Worm (Caenorhabditis elegans) whole organism, young adult: ENCODE results near the gene T21E8.7.

Experiments
- F33H1.4 ChIP-seq: fragments of 200-800 bp; sonication (Bioruptor generic); IDR thresholded peaks from 2 replicates; pipeline ENCODE4 v1.3.6; 2022; ENCODE audit warnings: missing genetic modification reagents, missing genetic modification characterization, missing compliant biosample characterization
- F39B2.1 ChIP-seq: fragments of 200-800 bp; sonication (Bioruptor generic); IDR thresholded peaks from 2 replicates; pipeline ENCODE4 v1.3.6; 2022; ENCODE audit warnings: missing genetic modification reagents, missing genetic modification characterization, missing compliant biosample characterization
- F49E8.2 ChIP-seq: sonication (generic microtip); optimal IDR thresholded peaks from 3 replicates; lab custom pipeline; 2017; ENCODE audit warnings: missing genetic modification characterization, mild to moderate bottlenecking, missing compliant biosample characterization, antibody characterized with exemption, moderate library complexity; ENCODE audit not compliant: insufficient read depth
- F57C9.4 ChIP-seq: sonication (generic microtip); optimal IDR thresholded peaks from 2 replicates; lab custom pipeline; 2017; ENCODE audit warnings: mild to moderate bottlenecking, missing genetic modification characterization, missing compliant biosample characterization
- K12H6.12 ChIP-seq: fragments of 200-800 bp; sonication (Bioruptor generic); optimal IDR thresholded peaks from 2 replicates; lab custom pipeline; 2018; ENCODE audit warnings: mild to moderate bottlenecking, missing genetic modification characterization, missing compliant biosample characterization
- ZK185.1 ChIP-seq: sonication (generic microtip); optimal IDR thresholded peaks from 2 replicates; lab custom pipeline; 2016; ENCODE audit warnings: mild to moderate bottlenecking, missing genetic modification characterization, missing compliant biosample characterization; ENCODE audit not compliant: poor library complexity, severe bottlenecking
- attf-5 ChIP-seq: fragments of 200-800 bp; sonication (Bioruptor generic); optimal IDR thresholded peaks from 2 replicates; lab custom pipeline; 2018; ENCODE audit warnings: mild to moderate bottlenecking, missing genetic modification characterization, missing compliant biosample characterization
- cebp-1 ChIP-seq, 2 experiments: fragments of 200-800 bp in 1 of 2; sonication (Bioruptor generic) in 1 of 2; sonication (generic microtip) in 1 of 2; IDR thresholded peaks in 1 of 2; optimal IDR thresholded peaks in 1 of 2; 2 replicates each; pipeline versions ENCODE4 v1.3.6 to Lab custom; 2017 to 2022; ENCODE audit warnings: missing compliant biosample characterization in 2 of 2, missing genetic modification characterization in 2 of 2, mild to moderate bottlenecking in 1 of 2, missing genetic modification reagents in 1 of 2, moderate library complexity in 1 of 2
- chd-7 ChIP-seq: sonication (generic microtip); optimal IDR thresholded peaks from 2 replicates; lab custom pipeline; 2016; ENCODE audit warnings: mild to moderate bottlenecking, missing genetic modification characterization, moderate library complexity, missing compliant biosample characterization
- dox-1 ChIP-seq: fragments of 200-800 bp; sonication (Bioruptor generic); IDR thresholded peaks from 2 replicates; pipeline ENCODE4 v1.3.6; 2022; ENCODE audit warnings: missing genetic modification reagents, missing genetic modification characterization, missing compliant biosample characterization
- egrh-3 ChIP-seq: fragments of 200-800 bp; sonication (Bioruptor generic); IDR thresholded peaks from 2 replicates; pipeline ENCODE4 v1.3.6; 2022; ENCODE audit warnings: missing genetic modification reagents, missing genetic modification characterization, missing compliant biosample characterization
- hlh-26 ChIP-seq: fragments of 200-800 bp; sonication (Bioruptor generic); conservative IDR thresholded peaks from 2 replicates; pipeline ENCODE4 v1.3.6; 2022; ENCODE audit warnings: missing genetic modification reagents, missing genetic modification characterization, missing compliant biosample characterization
- hmg-1.2 ChIP-seq: fragments of 200-800 bp; sonication (Bioruptor generic); IDR thresholded peaks from 2 replicates; pipeline ENCODE4 v1.3.6; 2022; ENCODE audit warnings: missing genetic modification reagents, missing genetic modification characterization, missing compliant biosample characterization
- hmg-20 ChIP-seq: fragments of 200-800 bp; sonication (Bioruptor generic); IDR thresholded peaks from 2 replicates; pipeline ENCODE4 v1.3.6; 2022; ENCODE audit warnings: missing genetic modification reagents, missing genetic modification characterization, missing compliant biosample characterization
- hsf-1 ChIP-seq: fragments of 200-800 bp; sonication (Bioruptor generic); IDR thresholded peaks from 2 replicates; pipeline ENCODE4 v1.3.6; 2022; ENCODE audit warnings: missing genetic modification reagents, missing genetic modification characterization, missing compliant biosample characterization
- let-607 ChIP-seq, 2 experiments: fragments of 200-800 bp in 1 of 2; sonication (Bioruptor generic) in 1 of 2; sonication (generic microtip) in 1 of 2; optimal IDR thresholded peaks; 2 replicates each; lab custom pipeline; 2016 to 2018; ENCODE audit warnings: mild to moderate bottlenecking in 2 of 2, missing compliant biosample characterization in 2 of 2, missing genetic modification characterization in 2 of 2, moderate library complexity in 2 of 2, missing genotype in 1 of 2
- lin-40 ChIP-seq: sonication (generic microtip); optimal IDR thresholded peaks from 2 replicates; lab custom pipeline; 2016; ENCODE audit warnings: missing genetic modification characterization, mild to moderate bottlenecking, missing compliant biosample characterization, missing genotype, missing genetic modification reagents
- lir-1 ChIP-seq: fragments of 200-800 bp; sonication (Bioruptor generic); conservative IDR thresholded peaks from 2 replicates; pipeline ENCODE4 v1.3.6; 2022; ENCODE audit warnings: missing genetic modification reagents, missing genetic modification characterization, missing compliant biosample characterization
- lsy-27 ChIP-seq: sonication (generic microtip); optimal IDR thresholded peaks from 2 replicates; lab custom pipeline; 2017; ENCODE audit warnings: missing genetic modification characterization, mild to moderate bottlenecking, missing compliant biosample characterization, antibody characterized with exemption, missing genotype, borderline replicate concordance; ENCODE audit not compliant: insufficient read depth
- madf-8 ChIP-seq: fragments of 200-800 bp; sonication (Bioruptor generic); conservative IDR thresholded peaks from 2 replicates; pipeline ENCODE4 v1.3.6; 2022; ENCODE audit warnings: missing genetic modification reagents, missing genetic modification characterization, missing compliant biosample characterization
- nfyb-1 ChIP-seq: fragments of 200-800 bp; sonication (Bioruptor generic); IDR thresholded peaks from 2 replicates; pipeline ENCODE4 v1.3.6; 2022; ENCODE audit warnings: missing genetic modification reagents, missing genetic modification characterization, missing compliant biosample characterization
- nhr-179 ChIP-seq: sonication (generic microtip); optimal IDR thresholded peaks from 2 replicates; lab custom pipeline; 2016; ENCODE audit warnings: mild to moderate bottlenecking, missing genetic modification characterization, missing compliant biosample characterization
- nhr-80 ChIP-seq: sonication (generic microtip); optimal IDR thresholded peaks from 2 replicates; lab custom pipeline; 2016; ENCODE audit warnings: missing genetic modification characterization, missing compliant biosample characterization
- repo-1 ChIP-seq: sonication (generic microtip); optimal IDR thresholded peaks from 2 replicates; lab custom pipeline; 2017; ENCODE audit warnings: mild to moderate bottlenecking, missing genetic modification characterization, missing compliant biosample characterization
- rpc-1 ChIP-seq, 2 experiments: fragments of 150-350 bp in 1 of 2; sonication (generic microtip) in 1 of 2; optimal IDR thresholded peaks; 2 replicates each; lab custom pipeline; 2014 to 2018; ENCODE audit warnings: missing biosample characterization in 1 of 2, missing genetic modification characterization in 1 of 2, missing genetic modification reagents in 1 of 2, missing genotype in 1 of 2
- somi-1 ChIP-seq: fragments of 200-800 bp; sonication (Bioruptor generic); optimal IDR thresholded peaks from 2 replicates; lab custom pipeline; 2018; ENCODE audit warnings: mild to moderate bottlenecking, missing genetic modification characterization, missing compliant biosample characterization
- tlf-1 ChIP-seq: fragments of 200-800 bp; sonication (Bioruptor generic); optimal IDR thresholded peaks from 2 replicates; lab custom pipeline; 2018; ENCODE audit warnings: mild to moderate bottlenecking, missing genetic modification characterization, missing compliant biosample characterization
- unc-62 ChIP-seq: fragments of 150-350 bp; optimal IDR thresholded peaks from 2 replicates; lab custom pipeline; 2014; ENCODE audit warnings: missing biosample characterization, missing genetic modification reagents, missing genetic modification characterization
- ztf-25 ChIP-seq: fragments of 200-800 bp; sonication (Bioruptor generic); IDR thresholded peaks from 2 replicates; pipeline ENCODE4 v1.3.6; 2022; ENCODE audit warnings: missing genetic modification reagents, missing genetic modification characterization, missing compliant biosample characterization
- ztf-26 ChIP-seq: sonication (generic microtip); optimal IDR thresholded peaks from 2 replicates; lab custom pipeline; 2017; ENCODE audit warnings: missing genetic modification characterization, missing compliant biosample characterization
- ztf-6 ChIP-seq: fragments of 200-800 bp; sonication (Bioruptor generic); IDR thresholded peaks from 2 replicates; pipeline ENCODE4 v1.3.6; 2022; ENCODE audit warnings: missing genetic modification reagents, missing genetic modification characterization, missing compliant biosample characterization

Gene T21E8.7

ce11 chrX:10900952-10901351, 17.6 kb downstream of the T21E8.7 start:
- TF ChIP-seq attf-5: peak; percentile 53
- TF ChIP-seq hmg-1.2: peak; percentile 40; the same call in 1 of the 2 replicates
- no peak for TF ChIP-seq ztf-26 (tag; lab: Kevin White, UChicago)
- TF ChIP-seq somi-1 (GFP tag; lab: Kevin White, UChicago): peak; percentile 45
- TF ChIP-seq chd-7 (tag; lab: Kevin White, UChicago): peak; percentile 45
- TF ChIP-seq rpc-1 (optimal IDR thresholded peaks at IDR 0.05; lab: Kevin White, UChicago): no peak
- TF ChIP-seq rpc-1 (tag; optimal IDR thresholded peaks at IDR 0.05; lab: Kevin White, UChicago): no peak
- TF ChIP-seq hmg-20: no peak
- TF ChIP-seq dox-1 (GFP tag; lab: Robert Waterston, UW): peak; percentile 49; the same call in 1 of the 2 replicates
- TF ChIP-seq nhr-179 (tag; lab: Kevin White, UChicago): no peak
- TF ChIP-seq lin-40 (tag; lab: Kevin White, UChicago): peak; percentile 46
- no peak for TF ChIP-seq madf-8
- peak; percentile 31 for TF ChIP-seq ZK185.1 (tag; lab: Kevin White, UChicago)
- TF ChIP-seq cebp-1 (GFP tag; IDR thresholded peaks at IDR 0.05; lab: Robert Waterston, UW): no peak
- peak; percentile 35 for TF ChIP-seq cebp-1 (tag; optimal IDR thresholded peaks at IDR 0.05; lab: Kevin White, UChicago)
- peak; percentile 57 for TF ChIP-seq K12H6.12 (tag; lab: Kevin White, UChicago)
- TF ChIP-seq, all 124 proteins: peak for 9

DNA sequence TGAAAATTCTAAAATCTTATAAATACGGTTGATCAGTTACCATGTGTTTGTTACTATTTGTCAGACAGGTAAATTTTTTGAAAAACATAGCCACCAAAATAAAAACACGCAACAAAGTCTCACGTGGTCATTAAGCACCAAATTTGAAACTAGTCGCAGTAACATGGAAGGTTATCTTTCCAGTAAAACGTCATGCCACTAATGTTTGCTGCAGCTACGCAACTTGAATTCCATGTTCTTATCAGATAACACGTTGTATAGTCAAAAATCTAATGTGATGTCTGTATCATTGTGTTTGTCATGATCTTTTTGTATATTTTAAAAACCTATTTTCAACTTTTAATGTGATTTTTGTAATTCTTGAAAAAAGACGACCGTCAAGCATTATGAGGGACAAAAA, 18.5 kb downstream of the T21E8.7 start:
- TF ChIP-seq nhr-80 (tag; lab: Kevin White, UChicago): peak; percentile 84
- TF ChIP-seq F33H1.4: no peak

- TF ChIP-seq hmg-20: no peak
- no peak for TF ChIP-seq F57C9.4 (tag; lab: Kevin White, UChicago)
- TF ChIP-seq tlf-1 (GFP tag; lab: Kevin White, UChicago): no peak
- no peak for TF ChIP-seq hsf-1
- no peak for TF ChIP-seq hmg-1.2
- no peak for TF ChIP-seq ztf-25
- TF ChIP-seq repo-1 (tag; lab: Kevin White, UChicago): no peak
- TF ChIP-seq F49E8.2 (tag; lab: Kevin White, UChicago): no peak
- TF ChIP-seq unc-62 (GFP tag; lab: Kevin White, UChicago): no peak
- TF ChIP-seq let-607 (tag; optimal IDR thresholded peaks at IDR 0.05; lab: Kevin White, UChicago): no peak
- TF ChIP-seq ztf-6 (GFP tag; lab: Robert Waterston, UW): no peak
- TF ChIP-seq nfyb-1 (GFP tag; lab: Robert Waterston, UW): no peak
Observed at ce11 chrX:10902723-10903322, 19.5 kb downstream of the T21E8.7 start, which contains the start of gene acbp-3. acbp-3 (plus strand) TSS chrX:10903272.

DNA sequence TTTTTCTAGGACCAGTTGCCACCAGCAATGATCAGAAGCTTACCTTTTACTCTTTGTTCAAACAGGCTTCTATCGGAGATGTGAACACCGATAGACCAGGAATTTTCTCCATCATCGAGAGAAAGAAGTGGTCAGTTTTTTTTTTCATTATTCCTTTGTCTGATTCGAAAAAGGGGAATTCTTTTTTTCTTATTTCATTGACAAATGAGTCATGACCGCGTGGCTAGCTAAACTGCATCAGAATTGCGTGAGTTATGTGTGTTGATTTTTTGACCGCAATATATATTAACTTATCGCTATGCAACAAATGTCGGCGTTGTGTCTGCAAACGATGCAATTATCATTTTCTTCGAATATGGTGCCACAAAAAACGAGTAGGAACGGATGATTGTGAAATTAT, 20.1 kb downstream of the T21E8.7 start:
- TF ChIP-seq nhr-80 (tag; lab: Kevin White, UChicago) (peak; percentile 5), cebp-1 (GFP tag; IDR thresholded peaks at IDR 0.05; lab: Robert Waterston, UW) (no peak), cebp-1 (tag; optimal IDR thresholded peaks at IDR 0.05; lab: Kevin White, UChicago) (no peak), ztf-25 (no peak), hlh-26 (GFP tag; lab: Robert Waterston, UW) (no peak), F39B2.1 (GFP tag; lab: Robert Waterston, UW) (no peak), lir-1 (GFP tag; lab: Robert Waterston, UW) (no peak), nhr-179 (tag; lab: Kevin White, UChicago) (no peak), ztf-26 (tag; lab: Kevin White, UChicago) (peak; percentile 10), lsy-27 (tag; lab: Kevin White, UChicago) (no peak), egrh-3 (GFP tag; lab: Robert Waterston, UW) (no peak)
- TF ChIP-seq, all 124 proteins: peak for 2
